Worm (Caenorhabditis elegans) whole organism, L4 larva: Measurements from ENCODE around the gene Y6D1A.2.

Source experiments
- F44E2.7 ChIP-seq: fragments of 200-800 bp; sonication (Bioruptor generic); IDR thresholded peaks from 2 replicates; pipeline ENCODE4 v2.1.2; 2022; ENCODE audit warnings: missing genetic modification characterization, missing compliant biosample characterization
- T26A8.4 ChIP-seq: fragments of 200-800 bp; sonication (Bioruptor generic); IDR thresholded peaks from 2 replicates; pipeline ENCODE4 v1.3.6; 2022; ENCODE audit warnings: missing genetic modification characterization, missing compliant biosample characterization
- Y105C5A.15 ChIP-seq: fragments of 200-800 bp; sonication (Bioruptor generic); IDR thresholded peaks from 2 replicates; pipeline ENCODE4 v1.3.6; 2022; ENCODE audit warnings: missing genetic modification characterization, missing compliant biosample characterization
- Y48G9A.11 ChIP-seq: fragments of 200-800 bp; sonication (Bioruptor generic); IDR thresholded peaks from 2 replicates; pipeline ENCODE4 v1.3.6; 2022; ENCODE audit warnings: missing genetic modification reagents, missing genetic modification characterization, missing compliant biosample characterization
- Y5F2A.4 ChIP-seq: fragments of 200-800 bp; sonication (Bioruptor generic); optimal IDR thresholded peaks from 2 replicates; lab custom pipeline; 2018; ENCODE audit warnings: mild to moderate bottlenecking, missing genetic modification characterization, missing compliant biosample characterization
- Y75B8A.6 ChIP-seq: fragments of 200-800 bp; sonication (Bioruptor generic); IDR thresholded peaks from 2 replicates; pipeline ENCODE4 v1.3.6; 2022; ENCODE audit warnings: missing genetic modification reagents, missing genetic modification characterization, missing compliant biosample characterization
- aha-1 ChIP-seq: fragments of 150-350 bp; peaks from one replicate; lab custom pipeline; 2014; ENCODE audit warnings: missing biosample characterization, missing genetic modification characterization
- attf-4 ChIP-seq: sonication (generic microtip); optimal IDR thresholded peaks from 3 replicates; lab custom pipeline; 2017; ENCODE audit warnings: missing biosample characterization, missing genetic modification characterization
- ceh-20 ChIP-seq: fragments of 200-800 bp; sonication (Bioruptor generic); IDR thresholded peaks from 2 replicates; pipeline ENCODE4 v1.3.6; 2022; ENCODE audit warnings: missing genetic modification reagents, missing genetic modification characterization, missing compliant biosample characterization
- ceh-28 ChIP-seq: fragments of 150-350 bp; optimal IDR thresholded peaks from 2 replicates; lab custom pipeline; 2014; ENCODE audit warnings: missing biosample characterization, missing genetic modification reagents, missing genetic modification characterization
- ceh-62 ChIP-seq: sonication (generic microtip); optimal IDR thresholded peaks from 2 replicates; lab custom pipeline; 2017; ENCODE audit warnings: missing biosample characterization, missing genetic modification characterization
- ceh-82 ChIP-seq: sonication (generic microtip); optimal IDR thresholded peaks from 2 replicates; lab custom pipeline; 2017; ENCODE audit warnings: missing biosample characterization, missing genetic modification characterization
- cey-2 ChIP-seq: sonication (generic microtip); optimal IDR thresholded peaks from 3 replicates; lab custom pipeline; 2017; ENCODE audit warnings: missing genetic modification characterization, mild to moderate bottlenecking, missing compliant biosample characterization, antibody characterized with exemption, borderline replicate concordance; ENCODE audit not compliant: insufficient read depth
- dmd-6 ChIP-seq: fragments of 200-800 bp; sonication (Bioruptor generic); IDR thresholded peaks from 2 replicates; pipeline ENCODE4 v1.3.6; 2022; ENCODE audit warnings: missing genetic modification reagents, missing genetic modification characterization, missing compliant biosample characterization
- dmd-9 ChIP-seq: fragments of 200-800 bp; sonication (Bioruptor generic); IDR thresholded peaks from 2 replicates; pipeline ENCODE4 v1.3.6; 2022; ENCODE audit warnings: missing genetic modification reagents, missing genetic modification characterization, missing compliant biosample characterization
- egl-27 ChIP-seq: sonication (generic microtip); optimal IDR thresholded peaks from 3 replicates; lab custom pipeline; 2017; ENCODE audit warnings: missing biosample characterization, missing genetic modification reagents, missing genetic modification characterization
- gei-8 ChIP-seq: fragments of 200-800 bp; sonication (Bioruptor generic); optimal IDR thresholded peaks from 2 replicates; lab custom pipeline; 2018; ENCODE audit warnings: mild to moderate bottlenecking, missing genetic modification characterization, missing compliant biosample characterization
- hif-1 ChIP-seq, 2 experiments: sonication (generic microtip); optimal IDR thresholded peaks; 2 replicates each; lab custom pipeline; 2016 to 2017; ENCODE audit warnings: missing compliant biosample characterization in 2 of 2, missing genetic modification characterization in 2 of 2, missing genetic modification reagents in 2 of 2, missing genotype in 2 of 2, mild to moderate bottlenecking in 1 of 2
- hlh-11 ChIP-seq: fragments of 200-800 bp; sonication (Bioruptor generic); optimal IDR thresholded peaks from 2 replicates; lab custom pipeline; 2018; ENCODE audit warnings: mild to moderate bottlenecking, missing genetic modification characterization, missing compliant biosample characterization
- hlh-30 ChIP-seq: sonication (generic microtip); optimal IDR thresholded peaks from 2 replicates; lab custom pipeline; 2017; ENCODE audit warnings: antibody characterized with exemption, mild to moderate bottlenecking, missing genetic modification characterization, missing compliant biosample characterization; ENCODE audit not compliant: insufficient read depth
- hmg-1.1 ChIP-seq: fragments of 200-800 bp; sonication (Bioruptor generic); IDR thresholded peaks from 2 replicates; pipeline ENCODE4 v1.3.6; 2022; ENCODE audit warnings: missing genetic modification reagents, missing genetic modification characterization, missing compliant biosample characterization
- jun-1 ChIP-seq: fragments of 150-350 bp; optimal IDR thresholded peaks from 2 replicates; lab custom pipeline; 2014; ENCODE audit warnings: missing biosample characterization, missing genetic modification reagents, missing genetic modification characterization
- lim-7 ChIP-seq: fragments of 200-800 bp; sonication (Bioruptor generic); IDR thresholded peaks from 2 replicates; pipeline ENCODE4 v1.3.6; 2022; ENCODE audit warnings: missing genetic modification characterization, missing compliant biosample characterization
- lin-29 ChIP-seq: fragments of 200-800 bp; sonication (Bioruptor generic); IDR thresholded peaks from 2 replicates; pipeline ENCODE4 v1.3.6; 2022; ENCODE audit warnings: missing genetic modification reagents, missing genetic modification characterization, missing compliant biosample characterization
- lin-38 ChIP-seq: fragments of 200-800 bp; sonication (Bioruptor generic); IDR thresholded peaks from 2 replicates; pipeline ENCODE4 v1.3.6; 2022; ENCODE audit warnings: missing genetic modification reagents, missing genetic modification characterization, missing compliant biosample characterization
- lir-3 ChIP-seq: sonication (generic microtip); optimal IDR thresholded peaks from 2 replicates; lab custom pipeline; 2016; ENCODE audit warnings: mild to moderate bottlenecking, missing genetic modification characterization, missing compliant biosample characterization
- lsy-2 ChIP-seq, 2 experiments: fragments of 150-350 bp in 1 of 2; sonication (generic microtip) in 1 of 2; optimal IDR thresholded peaks; 2 replicates each; lab custom pipeline; 2014 to 2017; ENCODE audit warnings: missing biosample characterization in 2 of 2, missing genetic modification characterization in 2 of 2
- madf-9 ChIP-seq: fragments of 200-800 bp; sonication (Bioruptor generic); conservative IDR thresholded peaks from 2 replicates; pipeline ENCODE4 v1.3.6; 2022; ENCODE audit warnings: missing genetic modification reagents, missing genetic modification characterization, missing compliant biosample characterization
- mxl-2 ChIP-seq: fragments of 200-800 bp; sonication (Bioruptor generic); conservative IDR thresholded peaks from 2 replicates; pipeline ENCODE4 v1.3.6; 2022; ENCODE audit warnings: missing genetic modification reagents, missing genetic modification characterization, missing compliant biosample characterization
- mxl-3 ChIP-seq: fragments of 200-800 bp; sonication (Bioruptor generic); optimal IDR thresholded peaks from 2 replicates; lab custom pipeline; 2018; ENCODE audit warnings: mild to moderate bottlenecking, missing genetic modification characterization, missing compliant biosample characterization
- nhr-10 ChIP-seq: fragments of 150-350 bp; optimal IDR thresholded peaks from 2 replicates; lab custom pipeline; 2014; ENCODE audit warnings: missing biosample characterization, missing genetic modification characterization
- nhr-11 ChIP-seq: fragments of 150-350 bp; optimal IDR thresholded peaks from 2 replicates; lab custom pipeline; 2014; ENCODE audit warnings: missing biosample characterization, missing genetic modification characterization
- nhr-48 ChIP-seq: sonication (generic microtip); optimal IDR thresholded peaks from 2 replicates; lab custom pipeline; 2016; ENCODE audit warnings: mild to moderate bottlenecking, missing genetic modification characterization, missing compliant biosample characterization
- nhr-77 ChIP-seq: fragments of 150-350 bp; optimal IDR thresholded peaks from 2 replicates; lab custom pipeline; 2014; ENCODE audit warnings: missing biosample characterization, missing genetic modification characterization
- spr-1 ChIP-seq: sonication (generic microtip); optimal IDR thresholded peaks from 2 replicates; lab custom pipeline; 2016; ENCODE audit warnings: mild to moderate bottlenecking, missing genetic modification characterization, missing compliant biosample characterization
- spr-3 ChIP-seq: fragments of 200-800 bp; sonication (Bioruptor generic); optimal IDR thresholded peaks from 2 replicates; lab custom pipeline; 2018; ENCODE audit warnings: mild to moderate bottlenecking, missing genetic modification characterization, missing compliant biosample characterization
- tag-97 ChIP-seq: fragments of 200-800 bp; sonication (Bioruptor generic); IDR thresholded peaks from 2 replicates; pipeline ENCODE4 v1.3.6; 2022; ENCODE audit warnings: missing genetic modification characterization, missing compliant biosample characterization
- unc-62 ChIP-seq, 3 experiments: fragments of 150-350 bp in 1 of 3; sonication (generic microtip); optimal IDR thresholded peaks in 2 of 3; peaks in 1 of 3; 1 replicate in 1 of 3; 2 replicates in 2 of 3; lab custom pipeline; 2014 to 2017; ENCODE audit warnings: missing biosample characterization in 3 of 3, missing genetic modification characterization in 3 of 3, missing genetic modification reagents in 3 of 3, missing genotype in 1 of 3
- zag-1 ChIP-seq: fragments of 150-350 bp; optimal IDR thresholded peaks from 2 replicates; lab custom pipeline; 2014; ENCODE audit warnings: missing biosample characterization, missing genetic modification characterization
- zip-11 ChIP-seq: fragments of 200-800 bp; sonication (Bioruptor generic); IDR thresholded peaks from 2 replicates; pipeline ENCODE4 v1.3.6; 2022; ENCODE audit warnings: missing genetic modification characterization, missing compliant biosample characterization
- ztf-11 ChIP-seq: fragments of 150-350 bp; optimal IDR thresholded peaks from 2 replicates; lab custom pipeline; 2014; ENCODE audit warnings: missing biosample characterization, missing genetic modification characterization

The Y6D1A.2 gene

ce11 chrII:11842317-11842716 lies 22.6 kb upstream of the Y6D1A.2 start, which contains the start of gene T27D12.1:
T27D12.1 (plus strand) TSS chrII:11842617.
- no peak for TF ChIP-seq nhr-10 (tag; lab: Kevin White, UChicago)
- TF ChIP-seq nhr-11 (tag; lab: Kevin White, UChicago), result no peak
- TF ChIP-seq ceh-28 (tag; lab: Kevin White, UChicago), result no peak
- TF ChIP-seq lir-3, result no peak
- no peak for TF ChIP-seq tag-97 (GFP tag; lab: Robert Waterston, UW)
- TF ChIP-seq ceh-82 (tag; lab: Kevin White, UChicago), result no peak
- no peak for TF ChIP-seq nhr-77 (tag; lab: Kevin White, UChicago)
- no peak for TF ChIP-seq ceh-62 (tag; lab: Kevin White, UChicago)
- no peak for TF ChIP-seq lin-29 (GFP tag; lab: Robert Waterston, UW)
- no peak for TF ChIP-seq ceh-20
- no peak for TF ChIP-seq lin-38 (GFP tag; lab: Robert Waterston, UW)

- TF ChIP-seq spr-3 (GFP tag; lab: Kevin White, UChicago) (no peak), Y105C5A.15 (GFP tag; lab: Robert Waterston, UW) (no peak), nhr-48 (tag; lab: Kevin White, UChicago) (peak; percentile 66), ztf-11 (no peak), mxl-3 (GFP tag; lab: Kevin White, UChicago) (no peak), egl-27 (tag; lab: Kevin White, UChicago) (no peak), unc-62 (GFP tag; optimal IDR thresholded peaks at IDR 0.05 in 1 of 2; lab: Kevin White, UChicago) (peak in 1 of 2 experiments; percentile 53), unc-62 (tag; optimal IDR thresholded peaks at IDR 0.05; lab: Kevin White, UChicago) (no peak), F44E2.7 (GFP tag; lab: Robert Waterston, UW) (no peak), hlh-30 (tag; lab: Kevin White, UChicago) (peak; percentile 21), mxl-2 (GFP tag; lab: Robert Waterston, UW) (0 out of 2 replicates have a peak, but pooled peaks have one; percentile 23), gei-8 (GFP tag; lab: Kevin White, UChicago) (no peak), dmd-6 (GFP tag; lab: Robert Waterston, UW) (peak; percentile 55), nhr-77 (tag; lab: Kevin White, UChicago) (no peak), nhr-10 (tag; lab: Kevin White, UChicago) (no peak), Y75B8A.6 (GFP tag; lab: Robert Waterston, UW) (no peak), lim-7 (GFP tag; lab: Robert Waterston, UW) (no peak), nhr-11 (tag; lab: Kevin White, UChicago) (no peak), attf-4 (tag; lab: Kevin White, UChicago) (no peak), hif-1 (tag; optimal IDR thresholded peaks at IDR 0.05; lab: Kevin White, UChicago) (no peak), Y48G9A.11 (GFP tag; lab: Robert Waterston, UW) (no peak), spr-1 (tag; lab: Kevin White, UChicago) (no peak), madf-9 (GFP tag; lab: Robert Waterston, UW) (no peak), hlh-11 (tag; lab: Kevin White, UChicago) (peak; percentile 69), hmg-1.1 (GFP tag; lab: Robert Waterston, UW) (no peak), cey-2 (tag; lab: Kevin White, UChicago) (no peak)
Measured at ce11 chrII:11841653-11842052, 21.9 kb upstream of the Y6D1A.2 start.

- TF ChIP-seq mxl-3 (GFP tag; lab: Kevin White, UChicago) (no peak), Y5F2A.4 (GFP tag; lab: Kevin White, UChicago) (no peak), hlh-30 (tag; lab: Kevin White, UChicago) (peak; percentile 10), aha-1 (peak; percentile 73), T26A8.4 (GFP tag; lab: Robert Waterston, UW) (no peak), jun-1 (tag; lab: Kevin White, UChicago) (no peak), lsy-2 (tag; optimal IDR thresholded peaks at IDR 0.05; lab: Kevin White, UChicago) (peak in 1 of 2 experiments; percentile 30), lin-29 (GFP tag; lab: Robert Waterston, UW) (no peak), zag-1 (no peak), dmd-9 (GFP tag; lab: Robert Waterston, UW) (no peak), zip-11 (GFP tag; lab: Robert Waterston, UW) (no peak)
Measured at ce11 chrII:11839116-11839515, 19.4 kb upstream of the Y6D1A.2 start.
